Fruit fly (Drosophila melanogaster) whole organism, embryonic: Measurements from ENCODE around the gene vito.

Experiments
- CG10209 ChIP-seq: fragments of 200-800 bp; sonication (Bioruptor generic); optimal IDR thresholded peaks from 3 replicates; lab custom pipeline; 2017; ENCODE audit warnings: missing biosample characterization, mild to moderate bottlenecking, missing genetic modification characterization, missing genetic modification reagents
- CG10267 ChIP-seq: fragments of 200-800 bp; sonication (Bioruptor generic); optimal IDR thresholded peaks from 2 replicates; lab custom pipeline; 2018; ENCODE audit warnings: missing biosample characterization, mild to moderate bottlenecking, missing genetic modification characterization, moderate library complexity
- CG13894 ChIP-seq: fragments of 200-800 bp; sonication (Bioruptor generic); optimal IDR thresholded peaks from 3 replicates; lab custom pipeline; 2018; ENCODE audit warnings: missing biosample characterization, mild to moderate bottlenecking, missing genetic modification characterization, moderate library complexity
- CG1603 ChIP-seq: fragments of 200-800 bp; sonication (Bioruptor generic); optimal IDR thresholded peaks from 2 replicates; lab custom pipeline; 2019; ENCODE audit warnings: missing biosample characterization, mild to moderate bottlenecking, missing genetic modification characterization, moderate library complexity
- CG17829 ChIP-seq: fragments of 200-800 bp; optimal IDR thresholded peaks from 2 replicates; lab custom pipeline; 2019; ENCODE audit warnings: missing biosample characterization, mild to moderate bottlenecking, missing genetic modification characterization, moderate library complexity
- CG2116 ChIP-seq: fragments of 200-800 bp; sonication (Bioruptor generic); optimal IDR thresholded peaks from 3 replicates; lab custom pipeline; 2018; ENCODE audit warnings: missing biosample characterization, mild to moderate bottlenecking, missing genetic modification characterization
- CG2678 ChIP-seq: fragments of 200-800 bp; sonication (Bioruptor generic); optimal IDR thresholded peaks from 3 replicates; lab custom pipeline; 2019; ENCODE audit warnings: missing biosample characterization, mild to moderate bottlenecking, missing genetic modification characterization, moderate library complexity
- CG33213 ChIP-seq: fragments of 200-800 bp; sonication (Bioruptor generic); optimal IDR thresholded peaks from 3 replicates; lab custom pipeline; 2016; ENCODE audit warnings: missing biosample characterization, missing genetic modification characterization
- CG3995 ChIP-seq: fragments of 200-800 bp; sonication (Bioruptor generic); optimal IDR thresholded peaks from 3 replicates; lab custom pipeline; 2016; ENCODE audit warnings: missing biosample characterization, missing genetic modification characterization
- CG4424 ChIP-seq: fragments of 200-800 bp; sonication (Bioruptor generic); optimal IDR thresholded peaks from 3 replicates; lab custom pipeline; 2016; ENCODE audit warnings: missing biosample characterization, missing genetic modification characterization
- CG4617 ChIP-seq: fragments of 200-800 bp; sonication (Bioruptor generic); optimal IDR thresholded peaks from 3 replicates; lab custom pipeline; 2016; ENCODE audit warnings: missing biosample characterization, missing genetic modification characterization, borderline replicate concordance
- CG6854 ChIP-seq: fragments of 200-800 bp; sonication (Bioruptor generic); optimal IDR thresholded peaks from 3 replicates; lab custom pipeline; 2017; ENCODE audit warnings: missing biosample characterization, mild to moderate bottlenecking, missing genetic modification characterization
- CG7357 ChIP-seq: fragments of 200-800 bp; sonication (Bioruptor generic); IDR thresholded peaks from 3 replicates; pipeline ENCODE4 v1.3.6; 2022; ENCODE audit warnings: missing biosample characterization, missing genetic modification characterization
- CG7839 ChIP-seq: fragments of 200-800 bp; sonication (Bioruptor generic); optimal IDR thresholded peaks from 3 replicates; lab custom pipeline; 2018; ENCODE audit warnings: missing biosample characterization, mild to moderate bottlenecking, missing genetic modification characterization, moderate library complexity
- CG9437 ChIP-seq: fragments of 200-800 bp; sonication (Bioruptor generic); optimal IDR thresholded peaks from 2 replicates; lab custom pipeline; 2018; ENCODE audit warnings: missing biosample characterization, mild to moderate bottlenecking, missing genetic modification characterization
- CG9932 ChIP-seq: fragments of 200-800 bp; sonication (Bioruptor generic); IDR thresholded peaks from 2 replicates; pipeline ENCODE4 v1.3.6; 2022; ENCODE audit warnings: missing biosample characterization, missing genetic modification characterization
- CrebB ChIP-seq: fragments of 200-800 bp; sonication (Bioruptor generic); optimal IDR thresholded peaks from 3 replicates; lab custom pipeline; 2018; ENCODE audit warnings: missing biosample characterization, mild to moderate bottlenecking, missing genetic modification characterization
- Dp ChIP-seq: fragments of 200-800 bp; sonication (Bioruptor generic); optimal IDR thresholded peaks from 2 replicates; lab custom pipeline; 2018; ENCODE audit warnings: missing biosample characterization, mild to moderate bottlenecking, missing genetic modification characterization, moderate library complexity
- E2f2 ChIP-seq: fragments of 200-800 bp; sonication (Bioruptor generic); IDR thresholded peaks from 2 replicates; pipeline ENCODE4 v1.3.6; 2022; ENCODE audit warnings: missing biosample characterization, missing genetic modification characterization
- GATAe ChIP-seq: fragments of 200-800 bp; sonication (Bioruptor generic); conservative IDR thresholded peaks from 2 replicates; pipeline ENCODE4 v1.3.6; 2022; ENCODE audit warnings: missing biosample characterization, missing genetic modification characterization
- HLHmδ ChIP-seq: fragments of 200-800 bp; sonication (Bioruptor generic); optimal IDR thresholded peaks from 2 replicates; lab custom pipeline; 2018; ENCODE audit warnings: missing biosample characterization, mild to moderate bottlenecking, missing genetic modification characterization, moderate library complexity
- Hsf ChIP-seq: fragments of 200-800 bp; sonication (Bioruptor generic); optimal IDR thresholded peaks from 3 replicates; lab custom pipeline; 2016; ENCODE audit warnings: missing biosample characterization, missing genetic modification characterization
- Lim3 ChIP-seq: fragments of 200-800 bp; sonication (Bioruptor generic); IDR thresholded peaks from 2 replicates; pipeline ENCODE4 v1.3.6; 2022; ENCODE audit warnings: missing biosample characterization, missing genetic modification characterization
- MESR4 ChIP-seq: fragments of 200-800 bp; sonication (Bioruptor generic); optimal IDR thresholded peaks from 2 replicates; lab custom pipeline; 2018; ENCODE audit warnings: missing biosample characterization, mild to moderate bottlenecking, missing genetic modification characterization, moderate library complexity
- NC2β ChIP-seq: fragments of 200-800 bp; sonication (Bioruptor generic); optimal IDR thresholded peaks from 2 replicates; lab custom pipeline; 2016; ENCODE audit warnings: missing biosample characterization, missing genetic modification characterization
- Nf-YC ChIP-seq: fragments of 200-800 bp; optimal IDR thresholded peaks from 3 replicates; lab custom pipeline; 2019; ENCODE audit warnings: missing biosample characterization, mild to moderate bottlenecking, missing genetic modification characterization, moderate library complexity
- NfI ChIP-seq: fragments of 200-800 bp; sonication (Bioruptor generic); optimal IDR thresholded peaks from 3 replicates; lab custom pipeline; 2018; ENCODE audit warnings: missing biosample characterization, mild to moderate bottlenecking, missing genetic modification characterization, moderate library complexity
- Scr ChIP-seq: fragments of 200-800 bp; sonication (Bioruptor generic); IDR thresholded peaks from 2 replicates; pipeline ENCODE4 v1.3.6; 2022; ENCODE audit warnings: missing biosample characterization, missing genetic modification characterization; ENCODE audit not compliant: partially characterized antibody
- Side ChIP-seq: fragments of 200-800 bp; sonication (Bioruptor generic); optimal IDR thresholded peaks from 2 replicates; lab custom pipeline; 2016; ENCODE audit warnings: missing biosample characterization, missing genetic modification characterization
- Ssrp ChIP-seq: fragments of 200-800 bp; sonication (Bioruptor generic); optimal IDR thresholded peaks from 2 replicates; lab custom pipeline; 2018; ENCODE audit warnings: missing biosample characterization, mild to moderate bottlenecking, missing genetic modification characterization, moderate library complexity
- Trl ChIP-seq, 3 experiments: fragments of >200 bp in 2 of 3; fragments of 200-800 bp in 1 of 3; sonication (Bioruptor generic) in 1 of 3; optimal IDR thresholded peaks; 2 replicates in 1 of 3; 3 replicates in 2 of 3; lab custom pipeline; 2016 to 2017; ENCODE audit warnings: missing biosample characterization in 1 of 3, missing genetic modification characterization in 1 of 3
- ato ChIP-seq: fragments of 200-800 bp; sonication (Bioruptor generic); IDR thresholded peaks from 2 replicates; pipeline ENCODE4 v1.3.6; 2022; ENCODE audit warnings: missing biosample characterization, missing genetic modification characterization; ENCODE audit not compliant: partially characterized antibody
- grau ChIP-seq: fragments of 200-800 bp; optimal IDR thresholded peaks from 3 replicates; lab custom pipeline; 2019; ENCODE audit warnings: missing biosample characterization, mild to moderate bottlenecking, missing genetic modification characterization, moderate library complexity
- insv ChIP-seq, 2 experiments: fragments of 200-800 bp; sonication (Bioruptor generic); optimal IDR thresholded peaks; 3 replicates each; lab custom pipeline; 2016 to 2018; ENCODE audit warnings: missing biosample characterization in 2 of 2, missing genetic modification characterization in 2 of 2
- jing ChIP-seq: fragments of 200-800 bp; sonication (Bioruptor generic); optimal IDR thresholded peaks from 2 replicates; lab custom pipeline; 2018; ENCODE audit warnings: missing biosample characterization, mild to moderate bottlenecking, missing genetic modification characterization
- kah ChIP-seq: fragments of 200-800 bp; sonication (Bioruptor generic); optimal IDR thresholded peaks from 2 replicates; lab custom pipeline; 2018; ENCODE audit warnings: missing biosample characterization, mild to moderate bottlenecking, missing genetic modification characterization
- nerfin-1 ChIP-seq: fragments of 200-800 bp; sonication (Bioruptor generic); optimal IDR thresholded peaks from 3 replicates; lab custom pipeline; 2019; ENCODE audit warnings: missing biosample characterization, mild to moderate bottlenecking, missing genetic modification characterization, moderate library complexity
- nmo ChIP-seq: fragments of 200-800 bp; sonication (Bioruptor generic); optimal IDR thresholded peaks from 2 replicates; lab custom pipeline; 2018; ENCODE audit warnings: missing biosample characterization, mild to moderate bottlenecking, missing genetic modification characterization, moderate library complexity
- odd ChIP-seq: fragments of 200-800 bp; sonication (Bioruptor generic); optimal IDR thresholded peaks from 2 replicates; lab custom pipeline; 2017; ENCODE audit warnings: missing biosample characterization, mild to moderate bottlenecking, missing genetic modification characterization
- salm ChIP-seq: fragments of 200-800 bp; sonication (Bioruptor generic); optimal IDR thresholded peaks from 2 replicates; lab custom pipeline; 2018; ENCODE audit warnings: missing biosample characterization, mild to moderate bottlenecking, missing genetic modification characterization
- sens ChIP-seq: fragments of 200-800 bp; sonication (Bioruptor generic); peaks from one replicate; lab custom pipeline; 2016; ENCODE audit warnings: missing biosample characterization, missing genetic modification characterization
- stwl ChIP-seq: fragments of 200-800 bp; sonication (Bioruptor generic); optimal IDR thresholded peaks from 3 replicates; lab custom pipeline; 2018; ENCODE audit warnings: missing biosample characterization, mild to moderate bottlenecking, missing genetic modification characterization, moderate library complexity
- tna ChIP-seq: fragments of 200-800 bp; sonication (Bioruptor generic); IDR thresholded peaks from 2 replicates; pipeline ENCODE4 v1.3.6; 2022; ENCODE audit warnings: missing biosample characterization, missing genetic modification characterization; ENCODE audit not compliant: partially characterized antibody
- ttk ChIP-seq: fragments of 200-800 bp; sonication (Bioruptor generic); IDR thresholded peaks from 2 replicates; pipeline ENCODE4 v2.1.2; 2022; ENCODE audit warnings: missing biosample characterization, missing genetic modification characterization
- tx ChIP-seq: fragments of 200-800 bp; sonication (Bioruptor generic); optimal IDR thresholded peaks from 2 replicates; lab custom pipeline; 2016; ENCODE audit warnings: missing biosample characterization, missing genetic modification characterization
- zen ChIP-seq: fragments of 200-800 bp; sonication (Bioruptor generic); optimal IDR thresholded peaks from 3 replicates; lab custom pipeline; 2018; ENCODE audit warnings: missing biosample characterization, mild to moderate bottlenecking, missing genetic modification characterization, moderate library complexity
- zen2 ChIP-seq: fragments of 200-800 bp; sonication (Bioruptor generic); IDR thresholded peaks from 3 replicates; pipeline ENCODE4 v1.3.6; 2022; ENCODE audit warnings: missing biosample characterization, missing genetic modification characterization; ENCODE audit not compliant: partially characterized antibody

vito gene

DNA sequence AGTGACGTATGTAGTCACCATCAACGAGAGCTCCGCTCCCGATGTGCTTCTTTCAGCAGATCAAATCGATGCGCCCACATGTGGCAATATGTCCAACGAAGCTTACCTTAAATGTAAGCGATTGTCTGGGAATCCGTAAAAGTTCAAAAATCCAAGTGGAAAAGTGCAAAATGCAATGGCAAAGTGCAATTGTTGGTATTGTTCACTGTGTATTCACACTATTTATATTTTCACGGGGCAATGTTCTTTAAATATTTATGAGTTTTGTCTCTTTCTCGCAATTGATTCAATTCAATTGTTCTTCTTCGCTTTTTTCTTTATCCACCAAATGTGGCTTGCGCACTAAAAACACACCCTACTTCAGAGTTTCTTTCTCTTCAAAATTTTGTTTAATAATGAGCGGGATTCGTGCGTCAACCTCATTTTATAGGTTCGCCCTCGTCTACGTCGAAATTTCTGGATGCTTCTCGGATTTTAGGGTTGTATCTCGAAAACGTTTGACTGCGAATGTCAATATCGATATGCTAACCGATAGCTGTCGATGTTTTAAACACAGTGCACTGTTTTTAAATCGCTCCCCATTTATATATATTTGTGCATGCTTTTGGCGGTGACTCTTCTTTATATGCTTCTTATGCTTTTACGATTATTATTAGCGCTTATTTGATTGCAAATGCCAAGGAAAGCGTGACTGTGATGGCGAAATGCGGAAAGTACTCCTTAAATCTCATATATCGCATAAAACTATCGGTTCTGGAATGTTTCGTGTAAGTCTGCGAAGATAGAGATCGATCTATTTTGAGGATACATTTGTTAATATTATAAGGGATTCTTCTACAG lies 25.2 kb downstream of the vito start, which contains the start of gene DnaJ-1:
Gene DnaJ-1 (minus strand): TSS at position 450 of the 840 bp plus-strand sequence.
- TF ChIP-seq nmo (GFP tag; lab: Kevin White, UChicago) (peak; percentile 60), jing (GFP tag; lab: Kevin White, UChicago) (no peak), CG4617 (GFP tag; lab: Kevin White, UChicago) (peak; percentile 43), NfI (GFP tag; lab: Kevin White, UChicago) (no peak), kah (GFP tag; lab: Kevin White, UChicago) (peak; percentile 53), nerfin-1 (peak; percentile 36), CG1603 (peak; percentile 43), ttk (GFP tag; lab: Robert Waterston, UW) (peak; percentile 32; the same call in 1 of the 2 replicates), insv (GFP tag; optimal IDR thresholded peaks at IDR 0.05; lab: Kevin White, UChicago) (no peak), MESR4 (GFP tag; lab: Kevin White, UChicago) (peak; percentile 84), CrebB (peak; percentile 30), odd (peak; percentile 54), tna (peak; percentile 94), CG2678 (tag; lab: Kevin White, UChicago) (peak; percentile 43), CG4424 (GFP tag; lab: Kevin White, UChicago) (no peak), HLHmδ (GFP tag; lab: Kevin White, UChicago) (peak; percentile 20), CG13894 (tag; lab: Kevin White, UChicago) (peak; percentile 75), Ssrp (tag; lab: Kevin White, UChicago) (peak; percentile 9), NC2β (peak; percentile 68), Lim3 (GFP tag; lab: Robert Waterston, UW) (no peak), CG10209 (GFP tag; lab: Kevin White, UChicago) (no peak), CG3995 (GFP tag; lab: Kevin White, UChicago) (peak; percentile 90), CG9932 (peak; percentile 51; the same call in 1 of the 2 replicates), CG9437 (GFP tag; lab: Kevin White, UChicago) (peak; percentile 30), CG7357 (GFP tag; lab: Robert Waterston, UW) (peak; percentile 90), Hsf (GFP tag; lab: Kevin White, UChicago) (peak; percentile 64), zen2 (GFP tag; lab: Robert Waterston, UW) (peak; percentile 97), Scr (GFP tag; lab: Robert Waterston, UW) (peak; percentile 98), Trl (optimal IDR thresholded peaks at IDR 0.05; lab: Kevin White, UChicago) (peak in 1 of 2 experiments; percentile 17), Trl (GFP tag; optimal IDR thresholded peaks at IDR 0.05; lab: Kevin White, UChicago) (no peak), ato (GFP tag; lab: Robert Waterston, UW) (peak; percentile 85), CG10267 (tag; lab: Kevin White, UChicago) (peak; percentile 29), CG33213 (GFP tag; lab: Kevin White, UChicago) (peak; percentile 60), CG6854 (GFP tag; lab: Kevin White, UChicago) (peak; percentile 52), tx (GFP tag; lab: Kevin White, UChicago) (peak; percentile 3), CG7839 (tag; lab: Kevin White, UChicago) (peak; percentile 48), Nf-YC (tag; lab: Kevin White, UChicago) (peak; percentile 13), stwl (tag; lab: Kevin White, UChicago) (peak; percentile 67), CG2116 (GFP tag; lab: Kevin White, UChicago) (peak; percentile 98), salm (tag; lab: Kevin White, UChicago) (peak; percentile 19), sens (peak; percentile 82), zen (tag; lab: Kevin White, UChicago) (peak; percentile 40), Side (GFP tag; lab: Kevin White, UChicago) (peak; percentile 43), E2f2 (GFP tag; lab: Robert Waterston, UW) (peak; percentile 85), Dp (peak; percentile 71), CG17829 (tag; lab: Kevin White, UChicago) (peak; percentile 53), GATAe (no peak), grau (peak; percentile 15)
